Fruit fly (Drosophila melanogaster): ENCODE results near the gene Npc2g.

DNA sequence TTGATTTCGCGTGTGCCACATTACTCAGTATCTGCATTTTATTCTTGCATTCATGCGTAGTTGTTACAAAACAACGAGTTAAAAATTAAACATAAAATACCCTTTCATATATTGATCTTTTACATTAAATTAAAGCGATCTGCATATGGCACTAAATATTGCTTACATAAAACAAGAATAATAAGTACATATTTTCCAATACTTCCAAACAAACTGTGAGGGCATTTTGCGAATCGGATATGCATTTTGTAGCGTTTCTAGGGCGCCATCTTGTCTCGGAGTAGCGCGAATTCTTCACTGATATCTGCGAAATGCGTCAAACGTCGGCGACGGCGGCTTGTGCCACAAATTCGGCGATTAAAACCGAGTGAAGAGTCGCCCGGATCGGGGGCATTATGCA, 3.7 kb downstream of the Npc2g start:
- TF ChIP-seq usp (GFP tag; optimal IDR thresholded peaks at IDR 0.05) (no peak), CG8478 (optimal IDR thresholded peaks at IDR 0.05) (no peak), EcR (GFP tag; optimal IDR thresholded peaks at IDR 0.05) (no peak), psq (optimal IDR thresholded peaks at IDR 0.05) (no peak)

Measured in whole organism.